Fruit fly (Drosophila melanogaster) whole organism: ENCODE data around the gene CG1738.

Experiments used
- Dll ChIP-seq: fragments of >200 bp; optimal IDR thresholded peaks from 2 replicates; lab custom pipeline; 2017
- EcR ChIP-seq, 2 experiments: fragments of >200 bp; optimal IDR thresholded peaks; 2 replicates each; lab custom pipeline; 2017; ENCODE audit warnings: missing biosample characterization in 2 of 2, missing genetic modification characterization in 2 of 2, missing genetic modification reagents in 2 of 2
- pan ChIP-seq: fragments of >200 bp; optimal IDR thresholded peaks from 2 replicates; lab custom pipeline; 2017
- psq ChIP-seq: fragments of >200 bp; optimal IDR thresholded peaks from 2 replicates; lab custom pipeline; 2017

DNA sequence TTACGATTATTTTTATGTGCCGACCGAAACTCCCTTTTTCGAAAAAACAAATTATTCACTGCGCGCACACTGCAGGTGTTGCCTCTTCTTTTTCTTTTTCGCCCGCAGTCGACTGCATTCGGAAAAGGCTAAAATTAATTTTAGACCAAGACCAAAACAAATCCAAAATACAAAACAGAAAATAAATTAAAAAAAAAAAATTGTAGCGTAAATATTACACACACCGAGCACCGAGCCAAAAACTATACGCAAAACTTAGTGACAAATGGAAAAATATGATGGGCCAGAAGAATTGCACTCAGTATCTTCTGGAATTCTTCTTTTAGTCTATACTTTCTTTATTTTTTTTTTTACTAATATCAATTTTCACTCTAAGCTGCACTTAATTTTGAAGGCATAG lies 46.2 kb upstream of the CG1738 start, which contains the start of gene CG44422:
- TF ChIP-seq pan (lab: Kevin White, UChicago) (no peak), psq (lab: Kevin White, UChicago) (no peak), EcR (GFP tag; optimal IDR thresholded peaks at IDR 0.05; lab: Kevin White, UChicago) (no peak), Dll (lab: Kevin White, UChicago) (no peak)
